Fruit fly (Drosophila melanogaster): ENCODE results near the gene sti.

- TF ChIP-seq lola (GFP tag; optimal IDR thresholded peaks at IDR 0.05), result no peak
- TF ChIP-seq Dfd (GFP tag; optimal IDR thresholded peaks at IDR 0.05), result no peak
- peak; percentile 59 for TF ChIP-seq h (GFP tag; optimal IDR thresholded peaks at IDR 0.05)
Measured at dm6 chr3L:12503865-12504650, 10.6 kb downstream of the sti start, which contains the start of the genes CG10646 and vih.

All from whole organism, wandering third instar larva.